Worm (Caenorhabditis elegans): ENCODE measurements around the gene fbxc-29.

DNA sequence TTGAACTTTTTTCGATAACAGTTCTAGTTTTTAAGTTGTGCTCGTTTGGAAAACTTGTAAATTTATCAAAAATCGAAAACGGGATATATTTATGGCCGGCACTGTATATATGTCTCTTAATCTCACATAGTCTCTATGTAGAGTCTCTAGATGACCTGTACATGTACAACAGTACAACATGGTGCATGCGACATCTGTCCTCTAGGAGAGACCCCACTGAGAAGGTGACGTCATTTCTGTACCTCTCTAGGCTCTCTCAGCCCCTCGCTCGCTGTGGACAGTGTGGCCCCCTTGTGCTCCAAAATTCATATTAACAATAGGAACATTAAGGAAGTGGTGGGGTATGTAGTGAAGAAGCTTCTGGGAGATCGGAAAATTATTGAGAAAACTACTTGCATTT, 21.4 kb downstream of the fbxc-29 start:
- no peak for TF ChIP-seq lsy-2 (tag; optimal IDR thresholded peaks at IDR 0.05)
- TF ChIP-seq sdz-12 (GFP tag; optimal IDR thresholded peaks at IDR 0.05), result no peak
- TF ChIP-seq nhr-77 (tag; optimal IDR thresholded peaks at IDR 0.05), result no peak
- no peak for TF ChIP-seq nhr-28 (tag; optimal IDR thresholded peaks at IDR 0.05)
- no peak for TF ChIP-seq F10B5.3 (tag; optimal IDR thresholded peaks at IDR 0.05)
- peak in 1 of 2 experiments; percentile 28 for TF ChIP-seq unc-62 (GFP tag; optimal IDR thresholded peaks at IDR 0.05 in 1 of 2)
- no peak for TF ChIP-seq unc-62 (tag; optimal IDR thresholded peaks at IDR 0.05)
- TF ChIP-seq jun-1 (tag; optimal IDR thresholded peaks at IDR 0.05), result no peak
- no peak for TF ChIP-seq D1046.2 (GFP tag; IDR thresholded peaks at IDR 0.05)
- TF ChIP-seq Y5F2A.4 (GFP tag; optimal IDR thresholded peaks at IDR 0.05), result no peak
- no peak for TF ChIP-seq fkh-10 (GFP tag; optimal IDR thresholded peaks at IDR 0.05)
- no peak for TF ChIP-seq dve-1 (tag; optimal IDR thresholded peaks at IDR 0.05; ENCODE audit: insufficient read depth)
- no peak for TF ChIP-seq ztf-11 (tag; optimal IDR thresholded peaks at IDR 0.05)
- TF ChIP-seq hif-1 (tag; optimal IDR thresholded peaks at IDR 0.05), result no peak
